Fruit fly (Drosophila melanogaster) ovary, adult (tissue): ENCODE measurements around the gene Rga.
A peak's percentile ranks its signal among the peaks of the same experiment; 100 is the strongest.

ENCODE experiments used
- CG17801 ChIP-seq: fragments of 200-800 bp; optimal IDR thresholded peaks from 2 replicates; lab custom pipeline; 2019; ENCODE audit warnings: missing biosample characterization, mild to moderate bottlenecking, missing genetic modification characterization, moderate library complexity; ENCODE audit not compliant: partially characterized antibody

Rga gene

dm6 chr3R:5570635-5571436 is 42.1 kb downstream of the Rga start, which contains the start of gene CRMP:
TSS of gene CRMP (plus strand) at chr3R:5571108.
- peak; percentile 74 for TF ChIP-seq CG17801 (GFP tag; lab: Kevin White, UChicago)

- peak; percentile 65 for TF ChIP-seq CG17801 (GFP tag; lab: Kevin White, UChicago)
Measured at dm6 chr3R:5568590-5568989, 44.3 kb downstream of the Rga start, which contains the start of the genes CG2931 and Rheb. TSS of gene CG2931 (minus strand) at chr3R:5568615. TSS of gene Rheb (plus strand) at chr3R:5568921.

dm6 chr3R:5565623-5566022 is 47.3 kb downstream of the Rga start:
- TF ChIP-seq CG17801 (GFP tag; lab: Kevin White, UChicago), result peak; percentile 75

- no peak for TF ChIP-seq CG17801 (GFP tag; lab: Kevin White, UChicago)
Measured at dm6 chr3R:5564775-5565190, 48.1 kb downstream of the Rga start, which contains the start of the genes CG14671 and CG12746. TSS of gene CG14671 (minus strand) at chr3R:5564815. TSS of gene CG12746 (plus strand) at chr3R:5564865.

dm6 chr3R:5563420-5563819 is 49.5 kb downstream of the Rga start, which contains the start of gene Pi4KIIalpha:
TSS of gene Pi4KIIalpha (minus strand) at chr3R:5563652.
- TF ChIP-seq CG17801 (GFP tag; lab: Kevin White, UChicago), result no peak

- TF ChIP-seq CG17801 (GFP tag; lab: Kevin White, UChicago), result no peak
Measured at dm6 chr3R:5562956-5563355, 50.0 kb downstream of the Rga start.
